Worm (Caenorhabditis elegans): ENCODE results near the gene F38E1.3.

- TF ChIP-seq him-1 (tag; optimal IDR thresholded peaks at IDR 0.05) (no peak), dao-5 (tag; optimal IDR thresholded peaks at IDR 0.05) (no peak)
Measured at ce11 chrV:8385879-8386530, 10.1 kb downstream of the F38E1.3 start, which contains the start of gene hsp-17.
